Worm (Caenorhabditis elegans) whole organism, young adult: ENCODE results near the gene rpl-15.

Experiments used
- B0035.1 ChIP-seq: sonication (generic microtip); optimal IDR thresholded peaks from 2 replicates; lab custom pipeline; 2016; ENCODE audit warnings: missing genetic modification characterization, mild to moderate bottlenecking, missing compliant biosample characterization, missing genotype, missing genetic modification reagents
- C06A6.2 ChIP-seq: fragments of 200-800 bp; sonication (Bioruptor generic); conservative IDR thresholded peaks from 2 replicates; pipeline ENCODE4 v1.3.6; 2022; ENCODE audit warnings: missing genetic modification characterization, missing compliant biosample characterization
- C17E4.6 ChIP-seq: fragments of 200-800 bp; sonication (Bioruptor generic); IDR thresholded peaks from 2 replicates; pipeline ENCODE4 v1.3.6; 2022; ENCODE audit warnings: missing genetic modification reagents, missing genetic modification characterization, missing compliant biosample characterization
- F10E7.11 ChIP-seq: sonication (generic microtip); optimal IDR thresholded peaks from 2 replicates; lab custom pipeline; 2017; ENCODE audit warnings: mild to moderate bottlenecking, missing genetic modification characterization, moderate library complexity, missing compliant biosample characterization
- F37B4.10 ChIP-seq: fragments of 200-800 bp; sonication (Bioruptor generic); IDR thresholded peaks from 2 replicates; pipeline ENCODE4 v1.3.6; 2022; ENCODE audit warnings: missing genetic modification characterization, missing compliant biosample characterization
- F52B5.7 ChIP-seq: sonication (generic microtip); optimal IDR thresholded peaks from 2 replicates; lab custom pipeline; 2016; ENCODE audit warnings: mild to moderate bottlenecking, missing genetic modification characterization, missing compliant biosample characterization
- F57A8.1 ChIP-seq: fragments of 200-800 bp; sonication (Bioruptor generic); optimal IDR thresholded peaks from 2 replicates; lab custom pipeline; 2018; ENCODE audit warnings: mild to moderate bottlenecking, missing genetic modification characterization, moderate library complexity, missing compliant biosample characterization
- K11D2.4 ChIP-seq: fragments of 200-800 bp; sonication (Bioruptor generic); IDR thresholded peaks from 2 replicates; pipeline ENCODE4 v1.3.6; 2022; ENCODE audit warnings: missing genetic modification reagents, missing genetic modification characterization, missing compliant biosample characterization
- T07F8.4 ChIP-seq: sonication (generic microtip); optimal IDR thresholded peaks from 2 replicates; lab custom pipeline; 2016; ENCODE audit warnings: mild to moderate bottlenecking, missing genetic modification characterization, moderate library complexity, missing compliant biosample characterization
- T26A5.8 ChIP-seq: sonication (generic microtip); optimal IDR thresholded peaks from 2 replicates; lab custom pipeline; 2016; ENCODE audit warnings: missing genetic modification characterization, missing compliant biosample characterization
- Y53G8AR.9 ChIP-seq: fragments of 200-800 bp; sonication (Bioruptor generic); conservative IDR thresholded peaks from 2 replicates; pipeline ENCODE4 v1.3.6; 2022; ENCODE audit warnings: missing genetic modification reagents, missing genetic modification characterization, missing compliant biosample characterization
- atf-7 ChIP-seq: sonication (generic microtip); optimal IDR thresholded peaks from 2 replicates; lab custom pipeline; 2017; ENCODE audit warnings: mild to moderate bottlenecking, missing genetic modification characterization, missing compliant biosample characterization
- attf-3 ChIP-seq: fragments of 200-800 bp; sonication (Bioruptor generic); conservative IDR thresholded peaks from 2 replicates; pipeline ENCODE4 v1.3.6; 2022; ENCODE audit warnings: missing genetic modification reagents, missing genetic modification characterization, missing compliant biosample characterization
- bed-1 ChIP-seq: fragments of 200-800 bp; sonication (Bioruptor generic); IDR thresholded peaks from 2 replicates; pipeline ENCODE4 v1.3.6; 2022; ENCODE audit warnings: missing genetic modification reagents, missing genetic modification characterization, missing compliant biosample characterization
- bed-2 ChIP-seq: fragments of 200-800 bp; sonication (Bioruptor generic); IDR thresholded peaks from 2 replicates; pipeline ENCODE4 v1.3.6; 2022; ENCODE audit warnings: missing genetic modification reagents, missing genetic modification characterization, missing compliant biosample characterization
- ceh-91 ChIP-seq: fragments of 200-800 bp; sonication (Bioruptor generic); IDR thresholded peaks from 2 replicates; pipeline ENCODE4 v1.3.6; 2022; ENCODE audit warnings: missing genetic modification reagents, missing genetic modification characterization, missing compliant biosample characterization
- die-1 ChIP-seq: sonication (generic microtip); optimal IDR thresholded peaks from 2 replicates; lab custom pipeline; 2016; ENCODE audit warnings: missing genotype, mild to moderate bottlenecking, missing genetic modification characterization, missing compliant biosample characterization
- dox-1 ChIP-seq: fragments of 200-800 bp; sonication (Bioruptor generic); IDR thresholded peaks from 2 replicates; pipeline ENCODE4 v1.3.6; 2022; ENCODE audit warnings: missing genetic modification reagents, missing genetic modification characterization, missing compliant biosample characterization
- dpff-1 ChIP-seq: sonication (generic microtip); optimal IDR thresholded peaks from 2 replicates; lab custom pipeline; 2017; ENCODE audit warnings: mild to moderate bottlenecking, missing genetic modification characterization, missing compliant biosample characterization
- dpl-1 ChIP-seq: fragments of 150-350 bp; optimal IDR thresholded peaks from 2 replicates; lab custom pipeline; 2014; ENCODE audit warnings: missing biosample characterization, missing genetic modification reagents, missing genetic modification characterization
- efl-1 ChIP-seq: fragments of 150-350 bp; optimal IDR thresholded peaks from 2 replicates; lab custom pipeline; 2014; ENCODE audit warnings: missing biosample characterization, missing genetic modification reagents, missing genetic modification characterization
- egl-44 ChIP-seq: fragments of 200-800 bp; sonication (Bioruptor generic); IDR thresholded peaks from 2 replicates; pipeline ENCODE4 v1.3.6; 2022; ENCODE audit warnings: missing genetic modification reagents, missing genetic modification characterization, missing compliant biosample characterization
- ets-4 ChIP-seq: fragments of 200-800 bp; sonication (Bioruptor generic); optimal IDR thresholded peaks from 2 replicates; lab custom pipeline; 2018; ENCODE audit warnings: mild to moderate bottlenecking, missing genetic modification characterization, missing compliant biosample characterization
- fkh-3 ChIP-seq: sonication (generic microtip); optimal IDR thresholded peaks from 2 replicates; lab custom pipeline; 2016; ENCODE audit warnings: mild to moderate bottlenecking, missing genetic modification characterization, missing compliant biosample characterization
- him-1 ChIP-seq: sonication (generic microtip); optimal IDR thresholded peaks from 2 replicates; lab custom pipeline; 2016; ENCODE audit warnings: missing genotype, missing genetic modification reagents, missing genetic modification characterization, missing compliant biosample characterization
- hlh-12 ChIP-seq: sonication (generic microtip); optimal IDR thresholded peaks from 2 replicates; lab custom pipeline; 2016; ENCODE audit warnings: missing genetic modification characterization, missing compliant biosample characterization
- hmg-20 ChIP-seq: fragments of 200-800 bp; sonication (Bioruptor generic); IDR thresholded peaks from 2 replicates; pipeline ENCODE4 v1.3.6; 2022; ENCODE audit warnings: missing genetic modification reagents, missing genetic modification characterization, missing compliant biosample characterization
- hrde-1 ChIP-seq: sonication (generic microtip); optimal IDR thresholded peaks from 2 replicates; lab custom pipeline; 2016; ENCODE audit warnings: missing genetic modification characterization, mild to moderate bottlenecking, missing compliant biosample characterization, moderate library complexity, missing genotype, missing genetic modification reagents, borderline replicate concordance
- hsf-1 ChIP-seq: fragments of 200-800 bp; sonication (Bioruptor generic); IDR thresholded peaks from 2 replicates; pipeline ENCODE4 v1.3.6; 2022; ENCODE audit warnings: missing genetic modification reagents, missing genetic modification characterization, missing compliant biosample characterization
- let-607 ChIP-seq, 2 experiments: fragments of 200-800 bp in 1 of 2; sonication (Bioruptor generic) in 1 of 2; sonication (generic microtip) in 1 of 2; optimal IDR thresholded peaks; 2 replicates each; lab custom pipeline; 2016 to 2018; ENCODE audit warnings: mild to moderate bottlenecking in 2 of 2, missing compliant biosample characterization in 2 of 2, missing genetic modification characterization in 2 of 2, moderate library complexity in 2 of 2, missing genotype in 1 of 2
- madf-6 ChIP-seq: fragments of 200-800 bp; sonication (Bioruptor generic); IDR thresholded peaks from 2 replicates; pipeline ENCODE4 v1.3.6; 2022; ENCODE audit warnings: missing genetic modification reagents, missing genetic modification characterization, missing compliant biosample characterization
- mcd-1 ChIP-seq: fragments of 200-800 bp; sonication (Bioruptor generic); IDR thresholded peaks from 2 replicates; pipeline ENCODE4 v1.3.6; 2022; ENCODE audit warnings: missing genetic modification reagents, missing genetic modification characterization, missing compliant biosample characterization
- nfya-2 ChIP-seq: fragments of 200-800 bp; sonication (Bioruptor generic); IDR thresholded peaks from 2 replicates; pipeline ENCODE4 v1.3.6; 2022; ENCODE audit warnings: missing genetic modification reagents, missing genetic modification characterization, missing compliant biosample characterization
- nfyb-1 ChIP-seq: fragments of 200-800 bp; sonication (Bioruptor generic); IDR thresholded peaks from 2 replicates; pipeline ENCODE4 v1.3.6; 2022; ENCODE audit warnings: missing genetic modification reagents, missing genetic modification characterization, missing compliant biosample characterization
- nhr-120 ChIP-seq: fragments of 200-800 bp; sonication (Bioruptor generic); IDR thresholded peaks from 2 replicates; pipeline ENCODE4 v1.3.6; 2022; ENCODE audit warnings: missing genetic modification characterization, missing compliant biosample characterization
- nhr-27 ChIP-seq: fragments of 200-800 bp; sonication (Bioruptor generic); optimal IDR thresholded peaks from 2 replicates; lab custom pipeline; 2018; ENCODE audit warnings: mild to moderate bottlenecking, missing genetic modification characterization, moderate library complexity, missing compliant biosample characterization
- nhr-80 ChIP-seq: sonication (generic microtip); optimal IDR thresholded peaks from 2 replicates; lab custom pipeline; 2016; ENCODE audit warnings: missing genetic modification characterization, missing compliant biosample characterization
- pbrm-1 ChIP-seq: fragments of 200-800 bp; sonication (Bioruptor generic); IDR thresholded peaks from 2 replicates; pipeline ENCODE4 v1.3.6; 2022; ENCODE audit warnings: missing genetic modification reagents, missing genetic modification characterization, missing compliant biosample characterization
- rpc-1 ChIP-seq, 2 experiments: fragments of 150-350 bp in 1 of 2; sonication (generic microtip) in 1 of 2; optimal IDR thresholded peaks; 2 replicates each; lab custom pipeline; 2014 to 2018; ENCODE audit warnings: missing biosample characterization in 1 of 2, missing genetic modification characterization in 1 of 2, missing genetic modification reagents in 1 of 2, missing genotype in 1 of 2
- snpc-1.1 ChIP-seq: sonication (generic microtip); optimal IDR thresholded peaks from 2 replicates; lab custom pipeline; 2017; ENCODE audit warnings: missing genetic modification characterization, mild to moderate bottlenecking, missing compliant biosample characterization, antibody characterized with exemption, moderate library complexity, missing genotype, missing genetic modification reagents; ENCODE audit not compliant: insufficient read depth
- snpc-4 ChIP-seq, 5 experiments: fragments of 150-350 bp in 1 of 5; sonication (generic microtip) in 4 of 5; optimal IDR thresholded peaks; 2 replicates each; lab custom pipeline; 2014 to 2018; ENCODE audit warnings: missing genetic modification characterization in 5 of 5, missing biosample characterization in 3 of 5, antibody characterized with exemption in 2 of 5, mild to moderate bottlenecking in 2 of 5, missing compliant biosample characterization in 2 of 5, missing genotype in 2 of 5, moderate library complexity in 2 of 5, missing genetic modification reagents in 1 of 5
- tbp1 ChIP-seq: fragments of 200-800 bp; sonication (Bioruptor generic); optimal IDR thresholded peaks from 2 replicates; lab custom pipeline; 2018; ENCODE audit warnings: mild to moderate bottlenecking, missing genetic modification characterization, missing compliant biosample characterization
- tbx-9 ChIP-seq: sonication (generic microtip); optimal IDR thresholded peaks from 2 replicates; lab custom pipeline; 2016; ENCODE audit warnings: borderline replicate concordance, missing genetic modification characterization, inconsistent platforms, missing compliant biosample characterization
- ztf-18 ChIP-seq: sonication (generic microtip); optimal IDR thresholded peaks from 2 replicates; lab custom pipeline; 2016; ENCODE audit warnings: missing genotype, mild to moderate bottlenecking, missing genetic modification characterization, missing compliant biosample characterization
- ztf-28 ChIP-seq: fragments of 200-800 bp; sonication (Bioruptor generic); IDR thresholded peaks from 2 replicates; pipeline ENCODE4 v1.3.6; 2022; ENCODE audit warnings: missing genetic modification reagents, missing genetic modification characterization, missing compliant biosample characterization

rpl-15 gene

DNA sequence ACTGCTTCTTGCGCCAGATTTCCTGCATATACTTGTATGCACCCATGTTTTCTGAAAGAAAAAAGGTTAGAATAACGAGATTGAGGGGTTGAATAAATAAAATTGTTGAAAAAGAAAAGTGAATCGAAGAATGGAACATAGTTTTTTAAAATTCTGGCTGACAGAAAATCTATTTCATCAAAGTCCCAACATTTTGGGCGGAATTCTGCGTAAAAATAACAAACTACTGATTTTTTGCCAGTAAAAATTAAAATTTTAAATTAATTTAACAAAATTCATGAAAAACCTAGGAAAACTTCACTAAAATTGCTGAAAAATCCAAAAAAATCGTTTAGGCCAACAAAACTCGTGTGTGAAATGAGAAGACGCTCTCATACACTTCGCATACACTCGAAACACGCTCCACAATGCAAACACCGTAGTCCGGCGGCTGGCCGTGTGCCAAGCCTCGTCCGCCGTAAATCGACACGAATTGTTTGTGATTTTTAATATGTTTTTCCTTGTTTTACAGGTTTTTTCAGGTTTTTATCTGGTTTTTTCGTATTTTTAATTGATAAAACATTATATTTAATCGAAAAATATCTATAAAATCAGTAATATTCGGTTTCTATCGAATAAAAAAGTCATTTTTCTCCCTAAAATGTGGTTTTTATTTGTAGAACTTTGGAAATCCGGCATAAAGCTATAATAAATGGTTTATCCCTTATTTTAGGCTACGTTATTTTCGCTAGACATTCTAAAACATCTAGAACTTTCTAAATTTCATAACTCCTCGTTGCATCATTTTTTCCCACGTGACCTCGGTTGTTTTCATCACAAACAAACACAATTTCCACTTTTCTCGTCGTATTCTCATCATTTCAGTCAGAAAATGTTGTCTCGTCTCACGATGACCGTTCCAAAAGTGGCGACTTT lies at the start of gene rpl-15, which contains the start of gene K11H12.8:
TSS of gene rpl-15 (minus strand) at position 51 of the 915 bp plus-strand sequence.
TSS of gene K11H12.8 (plus strand) at position 865 of the 915 bp plus-strand sequence.
- TF ChIP-seq ztf-18 (tag; lab: Kevin White, UChicago) (peak; percentile 88), T07F8.4 (peak; percentile 92), F52B5.7 (tag; lab: Kevin White, UChicago) (peak; percentile 99), let-607 (tag; optimal IDR thresholded peaks at IDR 0.05; lab: Kevin White, UChicago) (peak; percentile 95 to 97), atf-7 (tag; lab: Kevin White, UChicago) (peak; percentile 99), tbx-9 (tag; lab: Kevin White, UChicago) (no peak), fkh-3 (tag; lab: Kevin White, UChicago) (peak; percentile 62), him-1 (tag; lab: Kevin White, UChicago) (peak; percentile 96), mcd-1 (GFP tag; lab: Robert Waterston, UW) (peak; percentile 98), die-1 (peak; percentile 95), egl-44 (GFP tag; lab: Robert Waterston, UW) (peak; percentile 99), hlh-12 (tag; lab: Kevin White, UChicago) (no peak), nhr-80 (peak; percentile 99), ztf-28 (peak; percentile 99), T26A5.8 (tag; lab: Kevin White, UChicago) (peak; percentile 67), C17E4.6 (peak; percentile 99), nhr-27 (tag; lab: Kevin White, UChicago) (peak; percentile 96), tbp1 (GFP tag; lab: Kevin White, UChicago) (peak; percentile 83), C06A6.2 (GFP tag; lab: Robert Waterston, UW) (peak; percentile 98), nfya-2 (GFP tag; lab: Robert Waterston, UW) (peak; percentile 89), efl-1 (GFP tag; lab: Kevin White, UChicago) (peak; percentile 92), hmg-20 (GFP tag; lab: Robert Waterston, UW) (peak; percentile 97), F37B4.10 (GFP tag; lab: Robert Waterston, UW) (peak; percentile 99), bed-1 (peak; percentile 94), K11D2.4 (GFP tag; lab: Robert Waterston, UW) (peak; percentile 100), hsf-1 (GFP tag; lab: Robert Waterston, UW) (peak; percentile 94), hrde-1 (tag; lab: Kevin White, UChicago) (peak; percentile 90), Y53G8AR.9 (peak; percentile 100), B0035.1 (tag; lab: Kevin White, UChicago) (peak; percentile 93), F57A8.1 (GFP tag; lab: Kevin White, UChicago) (peak; percentile 96), dpl-1 (GFP tag; lab: Kevin White, UChicago) (peak; percentile 96), bed-2 (GFP tag; lab: Robert Waterston, UW) (peak; percentile 98), dox-1 (GFP tag; lab: Robert Waterston, UW) (peak; percentile 100), pbrm-1 (GFP tag; lab: Robert Waterston, UW) (peak; percentile 100), F10E7.11 (tag; lab: Kevin White, UChicago) (peak; percentile 96), rpc-1 (optimal IDR thresholded peaks at IDR 0.05; lab: Kevin White, UChicago) (peak; percentile 47), rpc-1 (tag; optimal IDR thresholded peaks at IDR 0.05; lab: Kevin White, UChicago) (peak; percentile 11), ceh-91 (peak; percentile 98), nhr-120 (GFP tag; lab: Robert Waterston, UW) (0 out of 2 replicates have a peak, but pooled peaks have one; percentile 88), snpc-4 (GFP tag; optimal IDR thresholded peaks at IDR 0.05; lab: Kevin White, UChicago) (peak; percentile 95), snpc-4 (tag; optimal IDR thresholded peaks at IDR 0.05; lab: Kevin White, UChicago) (peak; percentile 95 to 97 (median 96)), nfyb-1 (GFP tag; lab: Robert Waterston, UW) (peak; percentile 99), snpc-1.1 (peak; percentile 94), dpff-1 (tag; lab: Kevin White, UChicago) (peak; percentile 61), ets-4 (GFP tag; lab: Kevin White, UChicago) (peak; percentile 88), attf-3 (GFP tag; lab: Robert Waterston, UW) (peak; percentile 91), madf-6 (GFP tag; lab: Robert Waterston, UW) (peak; percentile 98)
